Worm (Caenorhabditis elegans): Measurements from ENCODE around the gene rmif-2.
"Not testable (repeated sequence)": the region's sequence is repeated elsewhere in the genome, so short reads cannot be mapped to it uniquely, and the experiment has no call there.

ce11 chrIV:1187502-1187901 lies 5.1 kb downstream of the rmif-2 start, which contains the start of gene mdt-20:
- not testable (repeated sequence) for TF ChIP-seq ceh-36 (tag; optimal IDR thresholded peaks at IDR 0.05); tra-4 (tag; optimal IDR thresholded peaks at IDR 0.05); F13C5.2 (tag; optimal IDR thresholded peaks at IDR 0.05); ama-1 (optimal IDR thresholded peaks at IDR 0.05)
